Fruit fly (Drosophila melanogaster) whole organism, adult: ENCODE data around the gene par-6.
A peak's percentile ranks its signal among the peaks of the same experiment; 100 is the strongest.

Experiments used
- CG11617 ChIP-seq: fragments of 200-800 bp; sonication (Bioruptor generic); optimal IDR thresholded peaks from 2 replicates; lab custom pipeline; 2017; ENCODE audit warnings: mild to moderate bottlenecking, missing biosample characterization, missing genetic modification reagents, missing genetic modification characterization
- CG1620 ChIP-seq: fragments of 200-800 bp; sonication (Bioruptor generic); optimal IDR thresholded peaks from 2 replicates; lab custom pipeline; 2016; ENCODE audit warnings: missing biosample characterization, missing genetic modification characterization
- kay ChIP-seq: fragments of 200-800 bp; sonication (Bioruptor generic); peaks from one replicate; lab custom pipeline; 2016; ENCODE audit warnings: missing biosample characterization, missing genetic modification characterization, borderline replicate concordance
- tj ChIP-seq: fragments of 200-800 bp; sonication (Bioruptor generic); optimal IDR thresholded peaks from 3 replicates; lab custom pipeline; 2017; ENCODE audit warnings: missing biosample characterization, mild to moderate bottlenecking, missing genetic modification characterization, moderate library complexity
- toe ChIP-seq: fragments of 200-800 bp; sonication (Bioruptor generic); optimal IDR thresholded peaks from 2 replicates; lab custom pipeline; 2016; ENCODE audit warnings: missing biosample characterization, missing genetic modification characterization

DNA sequence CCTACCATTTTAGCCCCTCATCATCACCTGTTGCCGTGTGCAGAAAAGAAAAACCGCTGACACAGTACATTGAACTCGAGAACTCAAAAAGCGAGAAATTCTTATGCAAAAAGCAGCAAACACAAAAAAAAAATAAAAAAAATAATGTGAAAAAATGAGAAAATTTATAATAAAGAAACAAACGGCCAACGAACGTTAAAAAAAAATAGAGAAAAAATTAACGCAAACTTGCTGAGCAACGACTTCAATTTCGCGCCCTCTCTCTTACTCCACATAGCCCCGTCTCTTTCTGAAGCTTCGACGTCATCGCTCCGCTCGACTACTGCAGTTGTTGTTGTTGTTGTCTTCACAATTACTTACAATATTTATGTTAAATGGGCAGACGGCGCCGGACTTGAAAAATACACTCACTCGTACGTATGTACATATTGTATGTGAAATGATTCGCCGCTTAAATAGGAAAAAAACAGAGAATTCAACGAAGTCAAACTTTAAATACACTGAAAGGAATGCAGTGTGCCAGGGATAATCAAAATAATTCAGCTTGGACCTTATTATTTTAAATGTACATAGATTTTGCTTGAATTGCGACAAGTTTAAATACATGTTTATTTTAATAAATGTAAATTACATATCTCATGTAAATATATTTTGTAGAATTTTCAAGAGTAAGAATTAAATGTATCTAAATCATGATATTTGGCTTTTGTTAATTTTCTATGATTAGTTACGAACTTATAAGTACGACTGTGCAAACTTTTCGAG lies 16.0 kb downstream of the par-6 start:
- TF ChIP-seq CG11617 (GFP tag; lab: Kevin White, UChicago) (no peak), tj (GFP tag; lab: Kevin White, UChicago) (peak; percentile 97), kay (GFP tag; lab: Kevin White, UChicago) (no peak), toe (GFP tag; lab: Kevin White, UChicago) (no peak), CG1620 (no peak)
